Fruit fly (Drosophila melanogaster): ENCODE results near the gene CG17159.

- TF ChIP-seq Snoo (tag; optimal IDR thresholded peaks at IDR 0.05) (no peak), CG8159 (tag; optimal IDR thresholded peaks at IDR 0.05) (no peak), CG13204 (GFP tag; optimal IDR thresholded peaks at IDR 0.05) (no peak), CG9948 (tag; optimal IDR thresholded peaks at IDR 0.05) (no peak), Ets98B (GFP tag; IDR thresholded peaks at IDR 0.05) (no peak), CG15710 (tag; optimal IDR thresholded peaks at IDR 0.05) (no peak), Pif1A (GFP tag; optimal IDR thresholded peaks at IDR 0.05) (no peak), EcR (GFP tag; optimal IDR thresholded peaks at IDR 0.05) (no peak), CG32121 (GFP tag; IDR thresholded peaks at IDR 0.05) (no peak), CG17806 (tag; optimal IDR thresholded peaks at IDR 0.05) (no peak), CG14655 (GFP tag; optimal IDR thresholded peaks at IDR 0.05) (no peak), rn (GFP tag; IDR thresholded peaks at IDR 0.05) (no peak)
These were observed at the start of gene CG17159 for dm6 chrX:23092531-23092930.

Data from whole organism, pupa.